Worm (Caenorhabditis elegans) whole organism, young adult: ENCODE results near the gene C53A3.1.

Source experiments
- B0261.1 ChIP-seq: sonication (generic microtip); optimal IDR thresholded peaks from 2 replicates; lab custom pipeline; 2016; ENCODE audit warnings: mild to moderate bottlenecking, missing genetic modification characterization, moderate library complexity, missing compliant biosample characterization
- C06A6.2 ChIP-seq: fragments of 200-800 bp; sonication (Bioruptor generic); conservative IDR thresholded peaks from 2 replicates; pipeline ENCODE4 v1.3.6; 2022; ENCODE audit warnings: missing genetic modification characterization, missing compliant biosample characterization
- C17E4.6 ChIP-seq: fragments of 200-800 bp; sonication (Bioruptor generic); IDR thresholded peaks from 2 replicates; pipeline ENCODE4 v1.3.6; 2022; ENCODE audit warnings: missing genetic modification reagents, missing genetic modification characterization, missing compliant biosample characterization
- F10E7.11 ChIP-seq: sonication (generic microtip); optimal IDR thresholded peaks from 2 replicates; lab custom pipeline; 2017; ENCODE audit warnings: mild to moderate bottlenecking, missing genetic modification characterization, moderate library complexity, missing compliant biosample characterization
- F23B12.7 ChIP-seq: sonication (generic microtip); optimal IDR thresholded peaks from 2 replicates; lab custom pipeline; 2017; ENCODE audit warnings: missing genetic modification characterization, mild to moderate bottlenecking, missing compliant biosample characterization, antibody characterized with exemption, moderate library complexity; ENCODE audit not compliant: insufficient read depth
- F39B2.1 ChIP-seq: fragments of 200-800 bp; sonication (Bioruptor generic); IDR thresholded peaks from 2 replicates; pipeline ENCODE4 v1.3.6; 2022; ENCODE audit warnings: missing genetic modification reagents, missing genetic modification characterization, missing compliant biosample characterization
- F49E8.2 ChIP-seq: sonication (generic microtip); optimal IDR thresholded peaks from 3 replicates; lab custom pipeline; 2017; ENCODE audit warnings: missing genetic modification characterization, mild to moderate bottlenecking, missing compliant biosample characterization, antibody characterized with exemption, moderate library complexity; ENCODE audit not compliant: insufficient read depth
- F52B5.7 ChIP-seq: sonication (generic microtip); optimal IDR thresholded peaks from 2 replicates; lab custom pipeline; 2016; ENCODE audit warnings: mild to moderate bottlenecking, missing genetic modification characterization, missing compliant biosample characterization
- F55B11.4 ChIP-seq: sonication (generic microtip); optimal IDR thresholded peaks from 2 replicates; lab custom pipeline; 2016; ENCODE audit warnings: missing compliant biosample characterization, missing genetic modification characterization, borderline replicate concordance; ENCODE audit not compliant: insufficient read depth
- F57A8.1 ChIP-seq: fragments of 200-800 bp; sonication (Bioruptor generic); optimal IDR thresholded peaks from 2 replicates; lab custom pipeline; 2018; ENCODE audit warnings: mild to moderate bottlenecking, missing genetic modification characterization, moderate library complexity, missing compliant biosample characterization
- K11D2.4 ChIP-seq: fragments of 200-800 bp; sonication (Bioruptor generic); IDR thresholded peaks from 2 replicates; pipeline ENCODE4 v1.3.6; 2022; ENCODE audit warnings: missing genetic modification reagents, missing genetic modification characterization, missing compliant biosample characterization
- T26A5.8 ChIP-seq: sonication (generic microtip); optimal IDR thresholded peaks from 2 replicates; lab custom pipeline; 2016; ENCODE audit warnings: missing genetic modification characterization, missing compliant biosample characterization
- ama-1 ChIP-seq, 3 experiments: fragments of 150-350 bp in 1 of 3; sonication (generic microtip) in 2 of 3; optimal IDR thresholded peaks; 2 replicates each; lab custom pipeline; 2014 to 2018; ENCODE audit warnings: missing biosample characterization in 2 of 3, missing genetic modification characterization in 2 of 3, missing genetic modification reagents in 2 of 3
- aptf-2 ChIP-seq: fragments of 200-800 bp; sonication (Bioruptor generic); conservative IDR thresholded peaks from 2 replicates; pipeline ENCODE4 v1.3.6; 2022; ENCODE audit warnings: missing genetic modification reagents, missing genetic modification characterization, missing compliant biosample characterization
- attf-5 ChIP-seq: fragments of 200-800 bp; sonication (Bioruptor generic); optimal IDR thresholded peaks from 2 replicates; lab custom pipeline; 2018; ENCODE audit warnings: mild to moderate bottlenecking, missing genetic modification characterization, missing compliant biosample characterization
- bed-1 ChIP-seq: fragments of 200-800 bp; sonication (Bioruptor generic); IDR thresholded peaks from 2 replicates; pipeline ENCODE4 v1.3.6; 2022; ENCODE audit warnings: missing genetic modification reagents, missing genetic modification characterization, missing compliant biosample characterization
- bed-2 ChIP-seq: fragments of 200-800 bp; sonication (Bioruptor generic); IDR thresholded peaks from 2 replicates; pipeline ENCODE4 v1.3.6; 2022; ENCODE audit warnings: missing genetic modification reagents, missing genetic modification characterization, missing compliant biosample characterization
- ceh-27 ChIP-seq: fragments of 200-800 bp; sonication (Bioruptor generic); optimal IDR thresholded peaks from 2 replicates; lab custom pipeline; 2018; ENCODE audit warnings: mild to moderate bottlenecking, missing genetic modification characterization, moderate library complexity, missing compliant biosample characterization
- chd-7 ChIP-seq: sonication (generic microtip); optimal IDR thresholded peaks from 2 replicates; lab custom pipeline; 2016; ENCODE audit warnings: mild to moderate bottlenecking, missing genetic modification characterization, moderate library complexity, missing compliant biosample characterization
- die-1 ChIP-seq: sonication (generic microtip); optimal IDR thresholded peaks from 2 replicates; lab custom pipeline; 2016; ENCODE audit warnings: missing genotype, mild to moderate bottlenecking, missing genetic modification characterization, missing compliant biosample characterization
- efl-1 ChIP-seq: fragments of 150-350 bp; optimal IDR thresholded peaks from 2 replicates; lab custom pipeline; 2014; ENCODE audit warnings: missing biosample characterization, missing genetic modification reagents, missing genetic modification characterization
- ekl-4 ChIP-seq: fragments of 200-800 bp; sonication (Bioruptor generic); IDR thresholded peaks from 2 replicates; pipeline ENCODE4 v1.3.6; 2022; ENCODE audit warnings: missing genetic modification reagents, missing genetic modification characterization, missing compliant biosample characterization
- gei-17 ChIP-seq: fragments of 200-800 bp; sonication (Bioruptor generic); optimal IDR thresholded peaks from 2 replicates; lab custom pipeline; 2018; ENCODE audit warnings: mild to moderate bottlenecking, missing genetic modification characterization, missing compliant biosample characterization
- him-1 ChIP-seq: sonication (generic microtip); optimal IDR thresholded peaks from 2 replicates; lab custom pipeline; 2016; ENCODE audit warnings: missing genotype, missing genetic modification reagents, missing genetic modification characterization, missing compliant biosample characterization
- hlh-12 ChIP-seq: sonication (generic microtip); optimal IDR thresholded peaks from 2 replicates; lab custom pipeline; 2016; ENCODE audit warnings: missing genetic modification characterization, missing compliant biosample characterization
- hmg-1.2 ChIP-seq: fragments of 200-800 bp; sonication (Bioruptor generic); IDR thresholded peaks from 2 replicates; pipeline ENCODE4 v1.3.6; 2022; ENCODE audit warnings: missing genetic modification reagents, missing genetic modification characterization, missing compliant biosample characterization
- lag-1 ChIP-seq: fragments of 200-800 bp; sonication (Bioruptor generic); IDR thresholded peaks from 2 replicates; pipeline ENCODE4 v1.3.6; 2022; ENCODE audit warnings: missing genetic modification reagents, missing genetic modification characterization, missing compliant biosample characterization
- let-607 ChIP-seq, 2 experiments: fragments of 200-800 bp in 1 of 2; sonication (Bioruptor generic) in 1 of 2; sonication (generic microtip) in 1 of 2; optimal IDR thresholded peaks; 2 replicates each; lab custom pipeline; 2016 to 2018; ENCODE audit warnings: mild to moderate bottlenecking in 2 of 2, missing compliant biosample characterization in 2 of 2, missing genetic modification characterization in 2 of 2, moderate library complexity in 2 of 2, missing genotype in 1 of 2
- lin-26 ChIP-seq: fragments of 200-800 bp; sonication (Bioruptor generic); IDR thresholded peaks from 2 replicates; pipeline ENCODE4 v1.3.6; 2022; ENCODE audit warnings: missing genetic modification reagents, missing genetic modification characterization, missing compliant biosample characterization
- lir-1 ChIP-seq: fragments of 200-800 bp; sonication (Bioruptor generic); conservative IDR thresholded peaks from 2 replicates; pipeline ENCODE4 v1.3.6; 2022; ENCODE audit warnings: missing genetic modification reagents, missing genetic modification characterization, missing compliant biosample characterization
- lsl-1 ChIP-seq: fragments of 200-800 bp; sonication (Bioruptor generic); optimal IDR thresholded peaks from 2 replicates; lab custom pipeline; 2018; ENCODE audit warnings: mild to moderate bottlenecking, missing genetic modification characterization, moderate library complexity, missing compliant biosample characterization
- lsy-27 ChIP-seq: sonication (generic microtip); optimal IDR thresholded peaks from 2 replicates; lab custom pipeline; 2017; ENCODE audit warnings: missing genetic modification characterization, mild to moderate bottlenecking, missing compliant biosample characterization, antibody characterized with exemption, missing genotype, borderline replicate concordance; ENCODE audit not compliant: insufficient read depth
- madf-6 ChIP-seq: fragments of 200-800 bp; sonication (Bioruptor generic); IDR thresholded peaks from 2 replicates; pipeline ENCODE4 v1.3.6; 2022; ENCODE audit warnings: missing genetic modification reagents, missing genetic modification characterization, missing compliant biosample characterization
- mes-4 ChIP-seq: sonication (generic microtip); optimal IDR thresholded peaks from 2 replicates; lab custom pipeline; 2016; ENCODE audit warnings: missing genotype, missing genetic modification characterization, missing compliant biosample characterization
- nfyb-1 ChIP-seq: fragments of 200-800 bp; sonication (Bioruptor generic); IDR thresholded peaks from 2 replicates; pipeline ENCODE4 v1.3.6; 2022; ENCODE audit warnings: missing genetic modification reagents, missing genetic modification characterization, missing compliant biosample characterization
- nhr-27 ChIP-seq: fragments of 200-800 bp; sonication (Bioruptor generic); optimal IDR thresholded peaks from 2 replicates; lab custom pipeline; 2018; ENCODE audit warnings: mild to moderate bottlenecking, missing genetic modification characterization, moderate library complexity, missing compliant biosample characterization
- nhr-80 ChIP-seq: sonication (generic microtip); optimal IDR thresholded peaks from 2 replicates; lab custom pipeline; 2016; ENCODE audit warnings: missing genetic modification characterization, missing compliant biosample characterization
- snpc-4 ChIP-seq, 5 experiments: fragments of 150-350 bp in 1 of 5; sonication (generic microtip) in 4 of 5; optimal IDR thresholded peaks; 2 replicates each; lab custom pipeline; 2014 to 2018; ENCODE audit warnings: missing genetic modification characterization in 5 of 5, missing biosample characterization in 3 of 5, antibody characterized with exemption in 2 of 5, mild to moderate bottlenecking in 2 of 5, missing compliant biosample characterization in 2 of 5, missing genotype in 2 of 5, moderate library complexity in 2 of 5, missing genetic modification reagents in 1 of 5
- sptf-2 ChIP-seq: fragments of 200-800 bp; sonication (Bioruptor generic); optimal IDR thresholded peaks from 2 replicates; lab custom pipeline; 2018; ENCODE audit warnings: mild to moderate bottlenecking, missing genetic modification characterization, missing compliant biosample characterization
- unc-130 ChIP-seq: sonication (generic microtip); optimal IDR thresholded peaks from 2 replicates; lab custom pipeline; 2016; ENCODE audit warnings: missing genetic modification reagents, missing genetic modification characterization, missing compliant biosample characterization
- xnd-1 ChIP-seq: sonication (generic microtip); optimal IDR thresholded peaks from 2 replicates; lab custom pipeline; 2016; ENCODE audit warnings: missing genotype, missing genetic modification reagents, missing genetic modification characterization, missing compliant biosample characterization
- ztf-18 ChIP-seq: sonication (generic microtip); optimal IDR thresholded peaks from 2 replicates; lab custom pipeline; 2016; ENCODE audit warnings: missing genotype, mild to moderate bottlenecking, missing genetic modification characterization, missing compliant biosample characterization
- ztf-25 ChIP-seq: fragments of 200-800 bp; sonication (Bioruptor generic); IDR thresholded peaks from 2 replicates; pipeline ENCODE4 v1.3.6; 2022; ENCODE audit warnings: missing genetic modification reagents, missing genetic modification characterization, missing compliant biosample characterization
- ztf-26 ChIP-seq: sonication (generic microtip); optimal IDR thresholded peaks from 2 replicates; lab custom pipeline; 2017; ENCODE audit warnings: missing genetic modification characterization, missing compliant biosample characterization
- ztf-3 ChIP-seq: fragments of 200-800 bp; sonication (Bioruptor generic); optimal IDR thresholded peaks from 2 replicates; lab custom pipeline; 2018; ENCODE audit warnings: mild to moderate bottlenecking, missing genetic modification characterization, missing compliant biosample characterization
- ztf-6 ChIP-seq: fragments of 200-800 bp; sonication (Bioruptor generic); IDR thresholded peaks from 2 replicates; pipeline ENCODE4 v1.3.6; 2022; ENCODE audit warnings: missing genetic modification reagents, missing genetic modification characterization, missing compliant biosample characterization

The C53A3.1 gene

ce11 chrV:5765081-5765480 lies 5.0 kb upstream of the C53A3.1 start, which contains the start of gene pgph-2:
Gene pgph-2, plus strand, starts transcription at chrV:5765127.
- TF ChIP-seq gei-17 (no peak), efl-1 (GFP tag; lab: Kevin White, UChicago) (no peak), aptf-2 (no peak), F10E7.11 (no peak), F23B12.7 (tag; lab: Kevin White, UChicago) (no peak), bed-1 (GFP tag; lab: Robert Waterston, UW) (no peak), ztf-6 (GFP tag; lab: Robert Waterston, UW) (no peak), attf-5 (GFP tag; lab: Kevin White, UChicago) (no peak), F55B11.4 (no peak), F57A8.1 (no peak), lag-1 (GFP tag; lab: Robert Waterston, UW) (no peak), him-1 (tag; lab: Kevin White, UChicago) (no peak), T26A5.8 (no peak), ztf-26 (tag; lab: Kevin White, UChicago) (no peak), K11D2.4 (GFP tag; lab: Robert Waterston, UW) (no peak), xnd-1 (tag; lab: Kevin White, UChicago) (no peak), hlh-12 (tag; lab: Kevin White, UChicago) (no peak), chd-7 (no peak), ekl-4 (GFP tag; lab: Robert Waterston, UW) (no peak)

- TF ChIP-seq ztf-18 (tag; lab: Kevin White, UChicago) (no peak), hmg-1.2 (GFP tag; lab: Robert Waterston, UW) (peak; percentile 68; the same call in 1 of the 2 replicates), die-1 (tag; lab: Kevin White, UChicago) (no peak), ztf-3 (GFP tag; lab: Kevin White, UChicago) (no peak), efl-1 (GFP tag; lab: Kevin White, UChicago) (no peak), nhr-27 (no peak), bed-2 (GFP tag; lab: Robert Waterston, UW) (no peak), F52B5.7 (no peak), F39B2.1 (no peak), lsy-27 (tag; lab: Kevin White, UChicago) (no peak), snpc-4 (GFP tag; optimal IDR thresholded peaks at IDR 0.05; lab: Kevin White, UChicago) (no peak), snpc-4 (tag; optimal IDR thresholded peaks at IDR 0.05; lab: Kevin White, UChicago) (no peak), lsl-1 (no peak), nfyb-1 (GFP tag; lab: Robert Waterston, UW) (no peak), bed-1 (GFP tag; lab: Robert Waterston, UW) (no peak), sptf-2 (GFP tag; lab: Kevin White, UChicago) (no peak), F49E8.2 (tag; lab: Kevin White, UChicago) (no peak), let-607 (tag; optimal IDR thresholded peaks at IDR 0.05; lab: Kevin White, UChicago) (no peak), ama-1 (optimal IDR thresholded peaks at IDR 0.05; lab: Kevin White, UChicago) (no peak), ama-1 (GFP tag; optimal IDR thresholded peaks at IDR 0.05; lab: Kevin White, UChicago) (no peak), lin-26 (GFP tag; lab: Robert Waterston, UW) (no peak), ztf-25 (GFP tag; lab: Robert Waterston, UW) (no peak), ztf-6 (GFP tag; lab: Robert Waterston, UW) (no peak), madf-6 (GFP tag; lab: Robert Waterston, UW) (no peak), unc-130 (GFP tag; lab: Kevin White, UChicago) (no peak), lag-1 (GFP tag; lab: Robert Waterston, UW) (no peak), B0261.1 (tag; lab: Kevin White, UChicago) (no peak), mes-4 (tag; lab: Kevin White, UChicago) (no peak), F10E7.11 (no peak), K11D2.4 (GFP tag; lab: Robert Waterston, UW) (no peak; the same call in 1 of the 2 replicates), lir-1 (GFP tag; lab: Robert Waterston, UW) (no peak), C17E4.6 (GFP tag; lab: Robert Waterston, UW) (no peak), C06A6.2 (GFP tag; lab: Robert Waterston, UW) (peak; percentile 37; the same call in 1 of the 2 replicates), hlh-12 (tag; lab: Kevin White, UChicago) (no peak), ceh-27 (GFP tag; lab: Kevin White, UChicago) (peak; percentile 38), nhr-80 (tag; lab: Kevin White, UChicago) (peak; percentile 78), ekl-4 (GFP tag; lab: Robert Waterston, UW) (no peak)
Measured at ce11 chrV:5763787-5764186, 3.8 kb upstream of the C53A3.1 start, which contains the start of gene pgph-3. Gene pgph-3, minus strand, starts transcription at chrV:5763846.
